Worm (Caenorhabditis elegans) whole organism, L4 larva: ENCODE results near the gene R04F11.5.

ENCODE experiments used
- F37D6.2 ChIP-seq: sonication (generic microtip); optimal IDR thresholded peaks from 2 replicates; lab custom pipeline; 2016; ENCODE audit warnings: mild to moderate bottlenecking, missing genetic modification characterization, missing compliant biosample characterization
- F49E8.2 ChIP-seq: sonication (generic microtip); optimal IDR thresholded peaks from 2 replicates; lab custom pipeline; 2016; ENCODE audit warnings: missing compliant biosample characterization, mild to moderate bottlenecking, missing genetic modification characterization, borderline replicate concordance
- T26A8.4 ChIP-seq: fragments of 200-800 bp; sonication (Bioruptor generic); IDR thresholded peaks from 2 replicates; pipeline ENCODE4 v1.3.6; 2022; ENCODE audit warnings: missing genetic modification characterization, missing compliant biosample characterization
- Y105C5A.15 ChIP-seq: fragments of 200-800 bp; sonication (Bioruptor generic); IDR thresholded peaks from 2 replicates; pipeline ENCODE4 v1.3.6; 2022; ENCODE audit warnings: missing genetic modification characterization, missing compliant biosample characterization
- Y48G9A.11 ChIP-seq: fragments of 200-800 bp; sonication (Bioruptor generic); IDR thresholded peaks from 2 replicates; pipeline ENCODE4 v1.3.6; 2022; ENCODE audit warnings: missing genetic modification reagents, missing genetic modification characterization, missing compliant biosample characterization
- Y75B8A.6 ChIP-seq: fragments of 200-800 bp; sonication (Bioruptor generic); IDR thresholded peaks from 2 replicates; pipeline ENCODE4 v1.3.6; 2022; ENCODE audit warnings: missing genetic modification reagents, missing genetic modification characterization, missing compliant biosample characterization
- ceh-20 ChIP-seq: fragments of 200-800 bp; sonication (Bioruptor generic); IDR thresholded peaks from 2 replicates; pipeline ENCODE4 v1.3.6; 2022; ENCODE audit warnings: missing genetic modification reagents, missing genetic modification characterization, missing compliant biosample characterization
- ceh-28 ChIP-seq: fragments of 150-350 bp; optimal IDR thresholded peaks from 2 replicates; lab custom pipeline; 2014; ENCODE audit warnings: missing biosample characterization, missing genetic modification reagents, missing genetic modification characterization
- ces-1 ChIP-seq: fragments of 150-350 bp; sonication (generic microtip); optimal IDR thresholded peaks from 4 replicates; lab custom pipeline; 2014; ENCODE audit warnings: missing biosample characterization, missing genetic modification reagents, missing genetic modification characterization
- cey-2 ChIP-seq: sonication (generic microtip); optimal IDR thresholded peaks from 3 replicates; lab custom pipeline; 2017; ENCODE audit warnings: missing genetic modification characterization, mild to moderate bottlenecking, missing compliant biosample characterization, antibody characterized with exemption, borderline replicate concordance; ENCODE audit not compliant: insufficient read depth
- daf-12 ChIP-seq: fragments of 150-350 bp; optimal IDR thresholded peaks from 2 replicates; lab custom pipeline; 2014; ENCODE audit warnings: missing biosample characterization, missing genetic modification reagents, missing genetic modification characterization
- daf-8 ChIP-seq: fragments of 200-800 bp; sonication (Bioruptor generic); IDR thresholded peaks from 2 replicates; pipeline ENCODE4 v1.3.6; 2022; ENCODE audit warnings: missing genetic modification characterization, missing compliant biosample characterization
- dmd-6 ChIP-seq: fragments of 200-800 bp; sonication (Bioruptor generic); IDR thresholded peaks from 2 replicates; pipeline ENCODE4 v1.3.6; 2022; ENCODE audit warnings: missing genetic modification reagents, missing genetic modification characterization, missing compliant biosample characterization
- dmd-8 ChIP-seq: fragments of 200-800 bp; sonication (Bioruptor generic); IDR thresholded peaks from 2 replicates; pipeline ENCODE4 v1.3.6; 2022; ENCODE audit warnings: missing genetic modification characterization, missing compliant biosample characterization
- dmd-9 ChIP-seq: fragments of 200-800 bp; sonication (Bioruptor generic); IDR thresholded peaks from 2 replicates; pipeline ENCODE4 v1.3.6; 2022; ENCODE audit warnings: missing genetic modification reagents, missing genetic modification characterization, missing compliant biosample characterization
- duxl-1 ChIP-seq: sonication (generic microtip); optimal IDR thresholded peaks from 2 replicates; lab custom pipeline; 2016; ENCODE audit warnings: mild to moderate bottlenecking, missing genetic modification characterization, moderate library complexity, missing compliant biosample characterization; ENCODE audit not compliant: poor library complexity
- gei-8 ChIP-seq: fragments of 200-800 bp; sonication (Bioruptor generic); optimal IDR thresholded peaks from 2 replicates; lab custom pipeline; 2018; ENCODE audit warnings: mild to moderate bottlenecking, missing genetic modification characterization, missing compliant biosample characterization
- hlh-11 ChIP-seq: fragments of 200-800 bp; sonication (Bioruptor generic); optimal IDR thresholded peaks from 2 replicates; lab custom pipeline; 2018; ENCODE audit warnings: mild to moderate bottlenecking, missing genetic modification characterization, missing compliant biosample characterization
- jun-1 ChIP-seq: fragments of 150-350 bp; optimal IDR thresholded peaks from 2 replicates; lab custom pipeline; 2014; ENCODE audit warnings: missing biosample characterization, missing genetic modification reagents, missing genetic modification characterization
- lin-13 ChIP-seq: fragments of 150-350 bp; optimal IDR thresholded peaks from 2 replicates; lab custom pipeline; 2014; ENCODE audit warnings: missing biosample characterization, missing genetic modification reagents, missing genetic modification characterization
- lin-29 ChIP-seq: fragments of 200-800 bp; sonication (Bioruptor generic); IDR thresholded peaks from 2 replicates; pipeline ENCODE4 v1.3.6; 2022; ENCODE audit warnings: missing genetic modification reagents, missing genetic modification characterization, missing compliant biosample characterization
- lin-38 ChIP-seq: fragments of 200-800 bp; sonication (Bioruptor generic); IDR thresholded peaks from 2 replicates; pipeline ENCODE4 v1.3.6; 2022; ENCODE audit warnings: missing genetic modification reagents, missing genetic modification characterization, missing compliant biosample characterization
- lin-39 ChIP-seq: fragments of 150-350 bp; optimal IDR thresholded peaks from 2 replicates; lab custom pipeline; 2014; ENCODE audit warnings: missing biosample characterization, missing genetic modification reagents, missing genetic modification characterization
- lir-3 ChIP-seq: sonication (generic microtip); optimal IDR thresholded peaks from 2 replicates; lab custom pipeline; 2016; ENCODE audit warnings: mild to moderate bottlenecking, missing genetic modification characterization, missing compliant biosample characterization
- lsy-2 ChIP-seq, 2 experiments: fragments of 150-350 bp in 1 of 2; sonication (generic microtip) in 1 of 2; optimal IDR thresholded peaks; 2 replicates each; lab custom pipeline; 2014 to 2017; ENCODE audit warnings: missing biosample characterization in 2 of 2, missing genetic modification characterization in 2 of 2
- madf-5 ChIP-seq, 2 experiments: fragments of 200-800 bp; sonication (Bioruptor generic); IDR thresholded peaks; 2 replicates each; pipeline ENCODE4 v1.3.6; 2022; ENCODE audit warnings: missing compliant biosample characterization in 2 of 2, missing genetic modification characterization in 2 of 2
- mdl-1 ChIP-seq, 2 experiments: fragments of 150-350 bp in 1 of 2; sonication (generic microtip) in 1 of 2; optimal IDR thresholded peaks; 2 replicates each; lab custom pipeline; 2014 to 2017; ENCODE audit warnings: missing biosample characterization in 2 of 2, missing genetic modification characterization in 2 of 2
- mxl-2 ChIP-seq: fragments of 200-800 bp; sonication (Bioruptor generic); conservative IDR thresholded peaks from 2 replicates; pipeline ENCODE4 v1.3.6; 2022; ENCODE audit warnings: missing genetic modification reagents, missing genetic modification characterization, missing compliant biosample characterization
- mxl-3 ChIP-seq: fragments of 200-800 bp; sonication (Bioruptor generic); optimal IDR thresholded peaks from 2 replicates; lab custom pipeline; 2018; ENCODE audit warnings: mild to moderate bottlenecking, missing genetic modification characterization, missing compliant biosample characterization
- nhr-11 ChIP-seq: fragments of 150-350 bp; optimal IDR thresholded peaks from 2 replicates; lab custom pipeline; 2014; ENCODE audit warnings: missing biosample characterization, missing genetic modification characterization
- nhr-28 ChIP-seq: fragments of 150-350 bp; optimal IDR thresholded peaks from 2 replicates; lab custom pipeline; 2014; ENCODE audit warnings: missing biosample characterization, missing genetic modification characterization
- nhr-41 ChIP-seq: fragments of 200-800 bp; sonication (Bioruptor generic); IDR thresholded peaks from 2 replicates; pipeline ENCODE4 v1.3.6; 2022; ENCODE audit warnings: missing genetic modification reagents, missing genetic modification characterization, missing compliant biosample characterization
- nhr-76 ChIP-seq: fragments of 150-350 bp; optimal IDR thresholded peaks from 2 replicates; lab custom pipeline; 2014; ENCODE audit warnings: missing biosample characterization, missing genetic modification characterization
- pha-4 ChIP-seq, 2 experiments: fragments of 150-350 bp in 1 of 2; fragments of 200-800 bp in 1 of 2; sonication (Bioruptor generic) in 1 of 2; IDR thresholded peaks in 1 of 2; optimal IDR thresholded peaks in 1 of 2; 2 replicates each; pipeline versions ENCODE4 v1.3.6 to Lab custom; 2014 to 2022; ENCODE audit warnings: missing genetic modification characterization in 2 of 2, missing genetic modification reagents in 2 of 2, missing biosample characterization in 1 of 2, missing compliant biosample characterization in 1 of 2
- sdz-12 ChIP-seq: fragments of 200-800 bp; sonication (Bioruptor generic); optimal IDR thresholded peaks from 2 replicates; lab custom pipeline; 2018; ENCODE audit warnings: mild to moderate bottlenecking, missing genetic modification characterization, missing compliant biosample characterization
- snpc-1.2 ChIP-seq: fragments of 200-800 bp; sonication (Bioruptor generic); IDR thresholded peaks from 2 replicates; pipeline ENCODE4 v1.3.6; 2022; ENCODE audit warnings: missing genetic modification reagents, missing genetic modification characterization, missing compliant biosample characterization
- snpc-4 ChIP-seq: fragments of 150-350 bp; optimal IDR thresholded peaks from 2 replicates; lab custom pipeline; 2014; ENCODE audit warnings: missing biosample characterization, missing genetic modification characterization
- spr-3 ChIP-seq: fragments of 200-800 bp; sonication (Bioruptor generic); optimal IDR thresholded peaks from 2 replicates; lab custom pipeline; 2018; ENCODE audit warnings: mild to moderate bottlenecking, missing genetic modification characterization, missing compliant biosample characterization
- tra-1 ChIP-seq: fragments of 200-800 bp; sonication (Bioruptor generic); IDR thresholded peaks from 2 replicates; pipeline ENCODE4 v1.3.6; 2022; ENCODE audit warnings: missing genetic modification reagents, missing genetic modification characterization, missing compliant biosample characterization
- unc-62 ChIP-seq, 3 experiments: fragments of 150-350 bp in 1 of 3; sonication (generic microtip); optimal IDR thresholded peaks in 2 of 3; peaks in 1 of 3; 1 replicate in 1 of 3; 2 replicates in 2 of 3; lab custom pipeline; 2014 to 2017; ENCODE audit warnings: missing biosample characterization in 3 of 3, missing genetic modification characterization in 3 of 3, missing genetic modification reagents in 3 of 3, missing genotype in 1 of 3
- vab-7 ChIP-seq: fragments of 200-800 bp; sonication (Bioruptor generic); IDR thresholded peaks from 2 replicates; pipeline ENCODE4 v1.3.6; 2022; ENCODE audit warnings: missing genetic modification reagents, missing genetic modification characterization, missing compliant biosample characterization
- zfp-3 ChIP-seq: fragments of 200-800 bp; sonication (Bioruptor generic); conservative IDR thresholded peaks from 2 replicates; pipeline ENCODE4 v1.3.6; 2022; ENCODE audit warnings: missing genetic modification reagents, missing genetic modification characterization, missing compliant biosample characterization

The R04F11.5 gene

DNA sequence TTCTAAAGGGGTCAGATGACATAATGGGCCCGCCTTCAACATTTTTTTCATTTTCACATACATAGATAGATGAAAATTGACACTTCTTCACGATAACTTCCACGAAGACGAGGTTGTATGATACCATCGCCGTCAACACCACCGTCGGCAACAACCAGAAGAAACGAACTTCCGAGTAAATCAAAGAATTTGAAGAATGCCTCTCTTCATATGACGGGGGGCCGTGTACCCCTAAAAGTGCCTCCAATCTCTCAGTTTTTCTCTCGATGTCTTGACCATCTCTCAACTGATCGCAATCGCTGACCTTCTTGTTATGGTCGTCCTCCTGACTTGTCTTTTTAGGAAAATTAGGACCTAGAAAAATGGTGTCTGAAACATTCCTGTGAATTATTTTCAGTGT, 22.3 kb downstream of the R04F11.5 start:
- TF ChIP-seq daf-8 (no peak), dmd-8 (no peak), jun-1 (no peak), pha-4 (GFP tag; IDR thresholded peaks at IDR 0.05; lab: Robert Waterston, UW) (no peak), pha-4 (tag; optimal IDR thresholded peaks at IDR 0.05; lab: Kevin White, UChicago) (no peak), ces-1 (GFP tag; lab: Kevin White, UChicago) (no peak), T26A8.4 (no peak), lsy-2 (tag; optimal IDR thresholded peaks at IDR 0.05; lab: Kevin White, UChicago) (no peak), Y48G9A.11 (GFP tag; lab: Robert Waterston, UW) (no peak), F49E8.2 (tag; lab: Kevin White, UChicago) (no peak), lin-38 (no peak), mxl-2 (GFP tag; lab: Robert Waterston, UW) (no peak), Y75B8A.6 (GFP tag; lab: Robert Waterston, UW) (no peak)

DNA sequence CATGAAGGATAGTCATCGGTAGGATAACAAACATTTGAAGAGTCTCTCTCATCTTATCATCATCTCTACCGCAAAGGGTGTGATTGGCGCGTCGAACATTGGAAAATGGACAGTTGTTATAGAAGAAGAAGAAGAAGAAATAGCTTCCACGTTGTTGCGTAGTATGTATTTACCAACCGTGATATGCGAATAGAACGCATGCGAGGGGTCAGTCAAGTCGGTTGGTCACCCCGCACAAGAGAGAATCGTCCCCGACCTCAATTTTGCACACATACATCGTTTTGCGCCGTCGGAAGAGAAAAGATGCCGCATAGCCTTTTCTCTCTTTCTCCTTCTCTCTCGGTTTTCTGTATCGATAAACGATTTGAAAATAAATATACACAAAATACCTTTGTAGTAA, 22.8 kb downstream of the R04F11.5 start:
- TF ChIP-seq F37D6.2 (tag; lab: Kevin White, UChicago) (no peak), hlh-11 (tag; lab: Kevin White, UChicago) (peak; percentile 8), lin-29 (no peak), madf-5 (GFP tag; IDR thresholded peaks at IDR 0.05; lab: Robert Waterston, UW) (no peak), mxl-3 (GFP tag; lab: Kevin White, UChicago) (peak; percentile 47), spr-3 (GFP tag; lab: Kevin White, UChicago) (no peak), unc-62 (GFP tag; optimal IDR thresholded peaks at IDR 0.05 in 1 of 2; lab: Kevin White, UChicago) (peak in 1 of 2 experiments; percentile 93), unc-62 (tag; optimal IDR thresholded peaks at IDR 0.05; lab: Kevin White, UChicago) (no peak), mdl-1 (tag; optimal IDR thresholded peaks at IDR 0.05; lab: Kevin White, UChicago) (peak in 1 of 2 experiments; percentile 39), nhr-28 (tag; lab: Kevin White, UChicago) (peak; percentile 44)

DNA sequence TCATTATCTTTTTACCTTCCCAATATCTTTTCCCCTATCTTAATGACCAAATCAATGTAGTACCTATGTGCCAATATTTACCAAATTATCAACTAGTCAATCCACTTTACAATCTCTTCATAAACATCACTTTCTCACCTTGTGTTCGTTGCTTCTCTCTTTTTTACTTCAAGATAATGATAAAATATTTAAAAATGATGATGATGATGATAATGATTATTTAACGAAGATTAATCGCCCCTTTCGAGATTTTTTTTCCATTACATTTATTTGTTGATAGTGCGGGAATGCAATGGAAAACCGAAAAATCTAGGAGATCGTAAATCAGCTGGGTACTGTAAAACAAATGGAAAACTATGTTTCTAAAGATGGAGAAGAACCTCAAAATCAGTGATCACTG, 23.7 kb downstream of the R04F11.5 start:
- TF ChIP-seq F49E8.2 (tag; lab: Kevin White, UChicago) (no peak), nhr-28 (tag; lab: Kevin White, UChicago) (peak; percentile 32), lin-29 (no peak), tra-1 (GFP tag; lab: Robert Waterston, UW) (0 out of 2 replicates have a peak, but pooled peaks have one; percentile 26), unc-62 (GFP tag; optimal IDR thresholded peaks at IDR 0.05 in 1 of 2; lab: Kevin White, UChicago) (peak in 1 of 2 experiments; percentile 79), unc-62 (tag; optimal IDR thresholded peaks at IDR 0.05; lab: Kevin White, UChicago) (no peak), ceh-20 (peak; percentile 34; the same call in 1 of the 2 replicates), pha-4 (GFP tag; IDR thresholded peaks at IDR 0.05; lab: Robert Waterston, UW) (no peak), pha-4 (tag; optimal IDR thresholded peaks at IDR 0.05; lab: Kevin White, UChicago) (no peak)

DNA sequence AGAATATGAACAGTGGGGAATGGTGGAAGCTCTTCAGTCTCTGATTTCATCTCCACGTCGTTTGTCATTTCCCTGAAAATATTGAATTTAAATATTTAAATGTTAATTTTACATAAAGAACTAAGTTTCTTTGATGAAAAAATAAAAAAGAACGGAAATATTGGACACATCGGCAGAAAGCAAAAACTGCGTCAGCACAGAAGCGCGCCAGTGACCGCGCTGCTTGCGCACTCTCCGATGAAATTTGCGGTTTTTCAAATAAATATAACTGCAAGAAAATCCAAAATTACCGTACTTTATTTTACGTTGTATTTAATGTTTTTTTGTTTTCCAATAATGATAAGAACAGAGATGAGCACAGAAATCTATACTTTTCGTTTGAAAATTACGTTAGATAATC, 26.2 kb downstream of the R04F11.5 start, which contains the start of the genes srpa-68 and srh-16:
TSS of gene srpa-68 (minus strand) at position 72 of the 400 bp plus-strand sequence.
TSS of gene srh-16 (plus strand) at position 275 of the 400 bp plus-strand sequence.
- TF ChIP-seq dmd-9, result no peak
- peak; percentile 74 for TF ChIP-seq lin-13 (GFP tag; lab: Kevin White, UChicago)
- TF ChIP-seq nhr-76 (tag; lab: Kevin White, UChicago), result peak; percentile 14
- TF ChIP-seq ceh-20, result peak; percentile 87
- peak; percentile 56 for TF ChIP-seq nhr-11 (tag; lab: Kevin White, UChicago)
- peak; percentile 87 for TF ChIP-seq duxl-1
- peak; percentile 79 for TF ChIP-seq dmd-6 (GFP tag; lab: Robert Waterston, UW)
- TF ChIP-seq vab-7, result no peak
- TF ChIP-seq ceh-28 (tag; lab: Kevin White, UChicago), result no peak
- TF ChIP-seq zfp-3, result no peak
- peak; percentile 86 for TF ChIP-seq Y48G9A.11 (GFP tag; lab: Robert Waterston, UW)
- peak; percentile 36 for TF ChIP-seq lir-3
- TF ChIP-seq nhr-41 (GFP tag; lab: Robert Waterston, UW), result no peak
- TF ChIP-seq spr-3 (GFP tag; lab: Kevin White, UChicago), result peak; percentile 17
- TF ChIP-seq gei-8, result no peak
- no peak for TF ChIP-seq cey-2
- no peak for TF ChIP-seq snpc-4 (tag; lab: Kevin White, UChicago)
- TF ChIP-seq madf-5 (GFP tag; IDR thresholded peaks at IDR 0.05; lab: Robert Waterston, UW), result no peak
- TF ChIP-seq daf-12, result no peak
- TF ChIP-seq unc-62 (GFP tag; optimal IDR thresholded peaks at IDR 0.05 in 1 of 2; lab: Kevin White, UChicago), result no peak
- TF ChIP-seq unc-62 (tag; optimal IDR thresholded peaks at IDR 0.05; lab: Kevin White, UChicago), result no peak
- peak; percentile 61; the same call in 1 of the 2 replicates for TF ChIP-seq snpc-1.2 (GFP tag; lab: Robert Waterston, UW)
- TF ChIP-seq sdz-12 (GFP tag; lab: Kevin White, UChicago), result no peak
- TF ChIP-seq mxl-3 (GFP tag; lab: Kevin White, UChicago), result no peak
- no peak for TF ChIP-seq Y105C5A.15 (GFP tag; lab: Robert Waterston, UW)
- no peak for TF ChIP-seq lin-39 (tag; lab: Kevin White, UChicago)
